Worm (Caenorhabditis elegans) whole organism, dauer: ENCODE data around the gene pinn-1.

Source experiments
- unc-62 ChIP-seq: sonication (generic microtip); optimal IDR thresholded peaks from 2 replicates; lab custom pipeline; 2017; ENCODE audit warnings: missing biosample characterization, missing genetic modification reagents, missing genetic modification characterization

pinn-1 gene

DNA sequence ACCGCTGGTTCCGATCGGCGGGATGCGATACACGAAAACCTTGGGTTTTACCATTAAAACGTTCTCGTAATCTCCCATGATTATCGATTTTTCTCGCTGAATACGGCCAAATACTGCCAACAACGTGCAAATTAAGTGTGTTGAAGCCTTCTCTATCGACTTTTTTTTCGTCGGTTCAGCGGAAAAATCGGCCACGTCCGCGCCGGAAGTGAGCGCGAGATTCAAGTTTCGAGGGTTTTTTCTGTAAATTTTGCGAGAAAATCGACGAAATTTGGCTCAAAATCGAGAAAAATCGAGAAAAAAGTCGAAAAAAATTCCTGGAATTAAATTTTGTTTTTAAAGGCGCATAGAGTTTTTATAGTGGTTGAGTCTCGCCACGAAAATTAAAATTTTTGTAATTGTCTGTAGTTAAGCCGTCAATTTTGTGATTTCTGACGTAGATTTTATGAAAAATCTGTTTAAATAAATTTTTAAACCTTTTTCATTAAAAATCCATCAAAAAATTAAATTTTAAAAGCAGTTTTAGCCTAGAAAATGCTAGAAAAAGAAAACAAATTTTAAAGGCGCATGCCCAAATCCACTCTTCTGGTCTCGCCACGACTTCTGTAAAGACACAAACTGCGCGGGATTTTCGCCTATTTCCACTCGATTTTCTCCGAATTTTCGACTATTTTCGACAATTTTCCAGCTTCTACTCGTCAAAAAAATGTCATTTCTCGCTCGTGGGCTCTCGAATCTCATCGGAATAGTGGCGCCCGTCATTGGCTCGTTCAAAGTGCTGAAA, 30.5 kb upstream of the pinn-1 start, which contains the start of the genes ncap-1 and Y110A2AR.1:
TSS of gene ncap-1 (minus strand) at position 241 of the 784 bp plus-strand sequence.
TSS of gene Y110A2AR.1 (plus strand) at position 637 of the 784 bp plus-strand sequence.
- no peak for TF ChIP-seq unc-62

DNA sequence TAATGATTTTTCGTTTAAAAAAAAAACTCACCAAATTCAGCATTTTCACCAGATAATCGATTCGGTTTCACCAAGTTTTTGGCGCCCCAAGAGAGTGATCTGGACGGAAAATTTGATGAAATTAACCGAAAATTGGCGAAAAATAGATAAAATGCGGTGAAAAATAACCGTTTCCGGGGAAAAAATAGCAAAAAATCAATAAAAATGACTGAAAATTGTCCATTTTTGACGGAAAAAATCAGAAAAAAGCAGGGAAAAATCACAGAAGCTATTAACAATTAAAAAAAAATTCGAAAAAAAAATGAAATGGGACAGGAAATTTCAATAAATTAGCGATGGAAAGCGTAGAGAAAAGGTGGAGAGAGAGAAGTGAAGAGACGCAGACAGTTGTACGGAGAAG, 24.7 kb upstream of the pinn-1 start, which contains the start of gene ubc-15:
TSS of gene ubc-15 (minus strand) at position 101 of the 400 bp plus-strand sequence.
- no peak for TF ChIP-seq unc-62

DNA sequence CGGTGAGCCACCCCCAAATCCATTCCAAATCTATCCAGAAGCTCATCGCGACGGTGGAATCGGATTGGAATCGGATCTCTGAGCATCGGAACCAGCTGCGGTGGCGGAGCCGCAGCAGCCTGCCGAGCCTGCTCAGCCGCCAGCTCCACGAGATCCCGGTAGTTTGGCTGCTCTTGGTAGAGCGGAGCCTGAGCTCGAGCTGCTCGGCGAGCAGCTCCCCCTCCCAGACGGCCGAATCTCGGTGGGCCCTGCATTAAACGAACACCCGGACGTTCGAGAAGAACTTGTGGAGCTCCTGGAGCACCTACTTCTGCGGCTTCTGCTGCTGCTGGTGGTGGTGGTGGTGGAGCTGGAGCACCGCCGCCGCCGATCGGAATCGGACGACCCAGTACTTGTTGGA, 14.9 kb upstream of the pinn-1 start:
- TF ChIP-seq unc-62, result no peak

DNA sequence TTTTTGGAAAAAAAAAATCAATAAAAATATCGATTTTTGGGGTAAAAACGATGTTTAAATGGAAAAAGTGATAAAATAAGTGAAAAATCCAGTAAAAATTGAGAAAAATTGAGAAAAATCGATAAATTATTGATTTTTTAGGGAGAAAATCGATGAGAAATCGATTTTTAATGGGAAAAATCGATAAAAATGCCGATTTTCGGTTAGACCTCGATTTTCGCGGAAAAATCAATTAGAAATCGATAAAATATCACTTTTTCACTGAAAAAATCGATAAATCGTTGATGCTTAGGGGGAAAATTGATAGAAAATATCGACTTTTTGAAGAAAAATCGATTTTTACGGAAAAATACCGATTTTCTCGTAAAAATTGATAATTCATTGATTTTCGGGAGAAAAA, 12.4 kb upstream of the pinn-1 start:
- TF ChIP-seq unc-62, result no peak

DNA sequence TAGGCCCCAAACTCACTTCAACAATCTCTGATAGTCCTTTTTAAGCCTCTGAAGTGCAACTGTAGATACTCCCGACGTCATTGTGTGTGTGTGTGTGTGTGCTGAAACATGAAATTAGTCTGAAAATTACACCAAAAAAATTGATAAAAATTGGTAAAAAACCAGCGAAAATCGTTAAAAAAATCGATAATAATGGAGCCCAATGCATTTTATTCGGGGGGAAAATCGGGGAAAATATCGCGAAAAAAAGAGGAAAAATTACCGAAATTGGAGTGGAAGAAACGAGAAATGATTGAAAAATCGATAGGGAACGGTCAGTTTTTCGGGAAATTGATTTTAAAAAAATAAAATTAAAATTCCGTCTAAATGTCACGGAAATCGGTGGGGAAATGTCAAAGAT, 11.4 kb upstream of the pinn-1 start, which contains the start of gene ubc-26:
TSS of gene ubc-26 (minus strand) at position 101 of the 400 bp plus-strand sequence.
- no peak for TF ChIP-seq unc-62

DNA sequence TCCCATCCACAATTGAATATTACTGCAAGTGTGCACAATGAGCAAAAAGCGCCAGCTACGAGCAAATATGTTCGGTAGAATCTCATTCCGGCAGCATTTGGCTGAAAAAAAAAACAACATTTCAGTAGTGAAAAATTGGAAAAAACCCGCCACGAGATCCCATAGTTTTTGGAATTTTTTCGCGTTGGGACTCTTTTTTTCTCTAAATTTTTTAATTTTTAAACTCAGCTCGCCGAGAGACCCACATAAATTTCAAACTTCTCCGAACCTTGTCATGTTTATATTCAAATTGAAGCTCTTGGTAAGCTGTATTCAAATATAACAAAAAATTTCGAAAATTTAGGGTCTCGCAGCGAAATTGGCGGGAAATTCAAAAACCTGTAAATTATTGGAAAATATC, 5.5 kb upstream of the pinn-1 start, which contains the start of gene sqv-2:
TSS of gene sqv-2 (minus strand) at position 101 of the 400 bp plus-strand sequence.
- TF ChIP-seq unc-62, result no peak

DNA sequence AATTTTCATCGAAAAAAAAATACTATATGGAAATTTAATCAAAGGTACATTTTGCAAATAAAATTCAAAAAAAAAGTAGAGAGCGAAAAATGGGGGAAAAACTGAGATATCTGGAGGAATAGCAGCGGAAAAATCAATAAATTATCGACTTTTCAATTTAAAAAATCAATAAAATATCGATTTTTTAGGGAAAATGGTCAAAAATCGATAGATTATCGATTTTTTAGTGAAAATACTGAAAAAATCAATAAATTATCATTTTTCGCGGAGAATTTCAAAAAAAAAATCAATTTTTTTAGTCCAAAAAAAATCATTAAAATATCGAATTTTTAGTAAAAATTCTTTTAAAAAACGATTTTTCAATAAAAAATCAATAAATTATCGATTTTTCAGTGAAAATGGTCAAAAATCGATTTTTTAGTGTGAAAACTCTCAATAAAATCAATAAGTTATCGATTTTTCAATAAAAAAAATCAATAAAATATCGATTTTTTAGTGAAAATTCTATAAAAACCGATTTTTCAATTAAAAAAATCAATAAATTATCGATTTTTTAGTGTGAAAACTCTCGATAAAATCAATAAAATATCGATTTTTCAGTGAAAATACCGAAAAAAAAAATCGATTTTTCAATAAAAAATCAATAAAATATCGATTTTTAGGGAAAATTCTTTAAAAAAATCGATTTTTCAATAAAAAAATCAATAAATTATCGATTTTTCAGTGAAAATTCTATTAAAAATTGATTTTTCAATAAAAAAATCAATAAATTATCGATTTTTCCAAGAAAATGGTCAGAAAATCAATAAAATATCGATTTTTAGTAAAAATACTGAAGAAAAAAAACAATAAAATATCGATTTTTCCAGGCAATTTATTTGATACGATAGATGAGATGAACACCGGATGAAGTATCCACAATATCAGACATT, 3.0 kb downstream of the pinn-1 start:
- TF ChIP-seq unc-62, result no peak

DNA sequence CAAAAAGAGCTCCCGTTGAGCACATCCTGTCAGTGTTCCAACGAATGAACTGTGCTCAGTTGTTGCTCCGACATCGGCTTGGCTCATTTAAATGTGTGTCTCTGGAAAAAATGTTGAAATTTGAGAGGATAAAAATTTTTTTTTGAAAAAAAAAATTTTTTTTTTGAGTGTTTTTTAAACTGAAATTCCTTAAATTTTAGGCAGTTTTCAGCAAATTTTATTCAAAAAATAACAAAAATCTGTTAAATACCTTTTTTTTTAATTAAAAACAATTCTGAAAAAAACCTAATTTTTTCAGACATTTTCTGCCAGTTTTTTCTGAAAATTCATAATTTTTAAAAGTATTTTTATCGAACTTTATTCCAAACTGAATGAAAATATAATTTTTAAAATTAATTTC, 4.0 kb downstream of the pinn-1 start, which contains the start of gene pigw-1:
TSS of gene pigw-1 (minus strand) at position 101 of the 400 bp plus-strand sequence.
- no peak for TF ChIP-seq unc-62

DNA sequence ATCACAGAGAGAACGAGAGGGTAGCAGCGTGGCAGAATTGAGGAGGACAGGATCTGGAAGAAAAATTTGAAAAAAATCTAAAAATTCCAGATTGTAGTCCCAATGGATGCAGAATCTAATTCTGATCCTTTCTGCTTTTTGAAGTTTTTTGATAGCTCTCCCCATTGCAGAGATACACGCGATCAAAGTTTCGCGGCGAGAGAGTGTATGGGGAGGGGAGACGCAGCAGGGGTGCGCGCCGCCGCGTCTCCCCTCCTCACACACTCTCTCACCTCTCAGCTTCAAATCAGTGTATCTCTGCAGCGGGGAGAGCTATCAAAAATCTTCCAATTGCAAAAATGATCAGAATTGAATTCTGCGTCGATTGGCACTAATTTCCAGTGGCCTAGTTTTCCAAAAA, 7.7 kb downstream of the pinn-1 start:
- no peak for TF ChIP-seq unc-62

DNA sequence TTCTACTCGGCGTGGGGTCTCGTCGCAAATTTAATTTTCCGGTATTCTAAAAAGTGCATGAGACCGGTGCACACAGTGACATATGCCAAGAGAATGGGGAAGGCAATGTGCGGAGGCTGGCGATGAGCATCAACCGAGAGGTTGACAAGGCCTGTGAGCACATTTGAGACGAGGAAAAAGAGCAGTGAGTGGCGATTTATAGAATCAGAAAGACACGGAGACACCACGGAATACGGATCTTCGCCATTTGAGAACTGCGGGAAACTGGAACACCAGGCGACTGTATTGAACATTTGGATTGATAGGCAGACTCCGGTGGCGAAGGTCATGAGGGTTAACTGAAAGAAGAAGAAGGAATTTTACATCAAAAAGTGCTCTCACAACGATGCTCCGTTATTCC, 9.9 kb downstream of the pinn-1 start:
- no peak for TF ChIP-seq unc-62

DNA sequence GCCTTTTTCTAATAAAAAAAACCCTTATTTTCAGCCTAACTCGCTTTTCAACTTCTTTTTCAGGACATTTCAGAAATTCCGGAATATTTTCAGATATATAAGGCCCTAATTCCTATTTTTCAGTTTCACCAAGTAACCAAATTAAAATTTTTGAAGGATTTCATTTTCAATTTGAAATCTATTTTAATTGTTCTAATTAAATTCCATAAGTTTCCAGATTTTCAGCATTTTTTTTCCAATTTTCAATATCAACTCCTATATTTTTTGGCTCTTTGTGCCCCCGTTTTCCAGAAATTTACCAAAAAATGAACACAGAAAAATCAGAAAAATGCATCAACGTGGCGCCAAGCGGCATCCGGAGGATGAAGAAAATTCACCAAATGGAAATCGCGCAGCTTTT, 14.0 kb downstream of the pinn-1 start, which contains the start of gene Y110A2AL.1:
TSS of gene Y110A2AL.1 (plus strand) at position 301 of the 400 bp plus-strand sequence.
- TF ChIP-seq unc-62, result no peak

DNA sequence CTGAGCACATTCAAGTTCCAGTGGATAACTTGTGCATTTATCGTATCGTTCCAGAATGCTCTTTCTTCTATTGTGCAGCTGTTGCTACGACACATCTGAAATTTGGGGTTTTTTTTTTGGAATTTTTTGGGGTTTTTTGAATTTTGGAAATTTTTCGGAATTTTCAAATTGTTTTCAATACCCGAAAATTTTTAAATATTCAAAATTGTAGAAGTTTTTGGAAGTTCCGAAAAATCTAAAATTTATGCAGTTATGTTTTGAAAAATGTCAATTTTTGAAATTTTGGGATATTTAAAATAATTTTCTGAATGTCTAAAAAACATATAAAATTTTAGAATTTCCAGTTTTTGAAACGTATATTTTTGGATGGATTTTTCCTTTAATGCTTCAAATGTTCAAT, 17.0 kb downstream of the pinn-1 start, which contains the start of gene Y110A2AL.10:
TSS of gene Y110A2AL.10 (minus strand) at position 101 of the 400 bp plus-strand sequence.
- no peak for TF ChIP-seq unc-62

DNA sequence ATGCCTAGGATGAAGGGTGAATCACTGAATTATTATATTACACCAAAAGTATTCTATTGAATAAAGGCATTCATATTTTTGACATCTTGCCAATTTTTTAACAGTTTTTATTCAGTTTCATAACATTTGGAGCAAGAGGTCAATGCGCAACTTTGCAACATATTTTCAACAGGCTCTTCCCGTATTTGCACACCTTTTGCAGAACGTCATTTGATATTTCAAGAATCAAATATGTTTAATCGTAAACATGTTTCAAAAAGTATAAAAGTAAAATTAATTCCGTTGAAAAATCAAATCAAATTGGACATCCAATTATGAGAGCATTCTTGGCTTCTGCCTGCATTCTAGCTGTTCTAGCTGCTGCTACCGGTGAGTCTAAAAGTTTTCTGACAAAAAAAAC, 21.1 kb downstream of the pinn-1 start, which contains the start of gene Y110A2AL.2:
TSS of gene Y110A2AL.2 (plus strand) at position 301 of the 400 bp plus-strand sequence.
- TF ChIP-seq unc-62, result no peak

DNA sequence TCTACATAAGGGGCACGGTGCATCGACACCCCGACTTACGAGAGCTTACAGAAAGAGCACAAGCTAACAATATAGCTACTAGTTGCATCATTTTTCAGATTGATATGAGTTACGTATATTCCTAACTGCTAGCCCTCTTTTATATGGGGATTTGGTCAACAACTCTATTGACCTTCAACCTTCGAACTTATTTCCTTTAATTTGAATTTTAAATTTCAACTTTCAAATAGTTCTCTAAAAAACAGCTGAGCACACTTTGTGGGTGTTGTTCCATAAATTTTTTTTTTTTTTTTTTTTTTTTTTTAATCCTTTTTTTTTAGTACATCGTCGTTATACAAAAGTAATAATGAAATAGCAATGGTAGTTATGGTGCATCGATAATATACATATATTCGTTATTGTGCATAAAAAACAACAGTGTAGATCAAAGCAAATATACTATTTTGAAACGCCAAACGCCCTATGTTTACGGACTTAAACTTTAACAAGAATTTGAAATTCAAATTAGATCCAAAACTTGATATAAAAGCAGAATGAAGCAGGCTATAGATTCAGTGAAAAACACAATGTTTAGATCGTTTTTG, 22.2 kb downstream of the pinn-1 start, which contains the start of the genes Y110A2AL.9 and Y110A2AL.3:
TSS of gene Y110A2AL.9 (minus strand) at position 101 of the 584 bp plus-strand sequence.
TSS of gene Y110A2AL.3 (plus strand) at position 534 of the 584 bp plus-strand sequence.
- TF ChIP-seq unc-62, result no peak

DNA sequence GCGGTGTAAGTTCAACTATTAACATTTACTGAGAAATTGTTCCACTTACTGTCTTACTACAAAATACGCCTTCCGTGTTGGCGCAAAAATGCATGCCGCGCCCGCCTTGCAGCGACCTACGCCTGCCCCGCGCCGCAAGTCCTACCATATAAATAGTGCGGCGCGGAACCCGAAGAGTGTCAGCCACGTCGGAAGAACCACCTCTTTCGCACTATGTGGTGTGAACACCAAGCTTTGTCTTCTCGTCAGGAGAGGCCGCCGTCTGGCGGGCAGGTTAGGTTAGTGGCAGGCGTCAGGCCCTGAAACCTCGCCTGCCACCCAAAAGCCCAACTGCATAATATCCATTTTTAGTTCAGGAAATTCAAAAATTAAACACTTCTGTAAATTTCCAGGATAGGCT, 23.5 kb downstream of the pinn-1 start:
- TF ChIP-seq unc-62, result no peak

DNA sequence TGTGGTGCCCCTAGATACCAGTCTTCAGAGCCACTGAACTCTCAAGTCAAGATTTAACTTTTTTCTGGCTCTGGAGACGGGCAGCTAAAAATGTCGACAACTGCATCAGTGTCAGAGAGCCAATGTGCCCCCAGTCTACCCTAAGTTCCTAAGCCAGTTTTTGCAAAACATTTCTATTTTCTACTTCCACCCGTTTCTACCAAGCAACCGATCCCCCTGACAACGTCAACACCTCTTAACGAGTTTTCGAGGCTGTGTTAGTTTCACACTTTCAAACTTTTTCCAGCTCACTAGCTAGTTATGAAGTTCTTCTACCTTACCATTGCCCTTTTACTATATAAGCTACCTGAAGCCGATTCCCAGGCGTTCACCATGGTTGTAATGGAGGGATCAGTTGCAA, 24.6 kb downstream of the pinn-1 start, which contains the start of gene Y110A2AL.5:
TSS of gene Y110A2AL.5 (plus strand) at position 301 of the 400 bp plus-strand sequence.
- no peak for TF ChIP-seq unc-62
